Fruit fly (Drosophila melanogaster) whole organism, pupa: Measurements from ENCODE around the gene Samuel.

ENCODE experiments used
- CG10348 ChIP-seq: fragments of 200-800 bp; sonication (Bioruptor generic); IDR thresholded peaks from 2 replicates; pipeline ENCODE4 v1.3.6; 2022; ENCODE audit warnings: missing biosample characterization, missing genetic modification characterization
- CG12605 ChIP-seq: fragments of 200-800 bp; sonication (Bioruptor generic); IDR thresholded peaks from 2 replicates; pipeline ENCODE4 v1.3.6; 2022; ENCODE audit warnings: missing biosample characterization, missing genetic modification characterization
- CG13204 ChIP-seq: fragments of 200-800 bp; sonication (Bioruptor generic); optimal IDR thresholded peaks from 2 replicates; lab custom pipeline; 2018; ENCODE audit warnings: missing biosample characterization, mild to moderate bottlenecking, missing genetic modification characterization, moderate library complexity
- CG14655 ChIP-seq: fragments of 200-800 bp; sonication (Bioruptor generic); optimal IDR thresholded peaks from 3 replicates; lab custom pipeline; 2017; ENCODE audit warnings: mild to moderate bottlenecking, missing biosample characterization, missing genetic modification reagents, missing genetic modification characterization
- CG15710 ChIP-seq: fragments of 200-800 bp; sonication (Bioruptor generic); optimal IDR thresholded peaks from 2 replicates; lab custom pipeline; 2018; ENCODE audit warnings: missing biosample characterization, mild to moderate bottlenecking, missing genetic modification characterization, moderate library complexity
- CG17806 ChIP-seq: fragments of 200-800 bp; sonication (Bioruptor generic); optimal IDR thresholded peaks from 2 replicates; lab custom pipeline; 2018; ENCODE audit warnings: missing biosample characterization, mild to moderate bottlenecking, missing genetic modification characterization, moderate library complexity
- CG32121 ChIP-seq: fragments of 200-800 bp; sonication (Bioruptor generic); IDR thresholded peaks from 2 replicates; pipeline ENCODE4 v1.3.6; 2022; ENCODE audit warnings: missing biosample characterization, missing genetic modification characterization
- CG34367 ChIP-seq: fragments of 200-800 bp; sonication (Bioruptor generic); optimal IDR thresholded peaks from 2 replicates; lab custom pipeline; 2018; ENCODE audit warnings: missing biosample characterization, mild to moderate bottlenecking, missing genetic modification characterization
- CG4496 ChIP-seq: fragments of 200-800 bp; sonication (Bioruptor generic); IDR thresholded peaks from 3 replicates; pipeline ENCODE4 v1.3.6; 2022; ENCODE audit warnings: missing biosample characterization, missing genetic modification characterization
- CG8159 ChIP-seq: fragments of 200-800 bp; sonication (Bioruptor generic); optimal IDR thresholded peaks from 3 replicates; lab custom pipeline; 2018; ENCODE audit warnings: missing biosample characterization, mild to moderate bottlenecking, missing genetic modification characterization, moderate library complexity
- CG9948 ChIP-seq: fragments of 200-800 bp; sonication (Bioruptor generic); optimal IDR thresholded peaks from 2 replicates; lab custom pipeline; 2018; ENCODE audit warnings: missing biosample characterization, mild to moderate bottlenecking, missing genetic modification characterization, moderate library complexity
- D1 ChIP-seq: fragments of 200-800 bp; sonication (Bioruptor generic); optimal IDR thresholded peaks from 2 replicates; lab custom pipeline; 2018; ENCODE audit warnings: missing biosample characterization, mild to moderate bottlenecking, missing genetic modification characterization, moderate library complexity
- EcR ChIP-seq: fragments of 200-800 bp; sonication (Bioruptor generic); optimal IDR thresholded peaks from 3 replicates; lab custom pipeline; 2019; ENCODE audit warnings: missing biosample characterization, missing genetic modification characterization, mild to moderate bottlenecking, moderate library complexity, missing genetic modification reagents
- Ets98B ChIP-seq: fragments of 200-800 bp; sonication (Bioruptor generic); IDR thresholded peaks from 2 replicates; pipeline ENCODE4 v1.3.6; 2022; ENCODE audit warnings: missing biosample characterization, missing genetic modification characterization
- Pif1A ChIP-seq: fragments of 200-800 bp; sonication (Bioruptor generic); optimal IDR thresholded peaks from 3 replicates; lab custom pipeline; 2016; ENCODE audit warnings: missing biosample characterization, missing genetic modification characterization
- Pif1B ChIP-seq: fragments of 200-800 bp; sonication (Bioruptor generic); optimal IDR thresholded peaks from 3 replicates; lab custom pipeline; 2016; ENCODE audit warnings: missing biosample characterization, missing genetic modification characterization
- Snoo ChIP-seq: fragments of 200-800 bp; sonication (Bioruptor generic); optimal IDR thresholded peaks from 3 replicates; lab custom pipeline; 2017; ENCODE audit warnings: missing biosample characterization, mild to moderate bottlenecking, missing genetic modification characterization, inconsistent platforms
- fd96Ca ChIP-seq: fragments of 200-800 bp; sonication (Bioruptor generic); IDR thresholded peaks from 3 replicates; pipeline ENCODE4 v1.3.6; 2022; ENCODE audit warnings: missing biosample characterization, missing genetic modification characterization
- gl ChIP-seq: fragments of 200-800 bp; sonication (Bioruptor generic); optimal IDR thresholded peaks from 2 replicates; lab custom pipeline; 2018; ENCODE audit warnings: missing biosample characterization, mild to moderate bottlenecking, missing genetic modification characterization
- rn ChIP-seq: fragments of 200-800 bp; sonication (Bioruptor generic); IDR thresholded peaks from 2 replicates; pipeline ENCODE4 v1.3.6; 2022; ENCODE audit warnings: missing biosample characterization, missing genetic modification characterization

Samuel gene

dm6 chr2L:11014018-11014611 lies 52.7 kb downstream of the Samuel start:
- peak; percentile 85 for TF ChIP-seq CG13204
- TF ChIP-seq CG9948 (tag; lab: Kevin White, UChicago): no peak
- TF ChIP-seq fd96Ca: no peak
- TF ChIP-seq CG4496 (GFP tag; lab: Robert Waterston, UW): no peak
- no peak for TF ChIP-seq D1 (tag; lab: Kevin White, UChicago)
- TF ChIP-seq Snoo (tag; lab: Kevin White, UChicago): no peak
- no peak for TF ChIP-seq rn (GFP tag; lab: Robert Waterston, UW)

dm6 chr2L:11010999-11011398 lies 55.8 kb downstream of the Samuel start, which contains the start of the genes Art8 and dUTPase:
Gene Art8, minus strand, starts transcription at chr2L:11011086.
Gene dUTPase, plus strand, starts transcription at chr2L:11011312.
- TF ChIP-seq CG15710 (peak; percentile 51), gl (no peak), rn (GFP tag; lab: Robert Waterston, UW) (0 out of 2 replicates have a peak, but pooled peaks have one; percentile 21), CG17806 (peak; percentile 31), Snoo (tag; lab: Kevin White, UChicago) (peak; percentile 44), Ets98B (GFP tag; lab: Robert Waterston, UW) (peak; percentile 61), CG34367 (tag; lab: Kevin White, UChicago) (no peak), CG32121 (peak; percentile 45), Pif1B (GFP tag; lab: Kevin White, UChicago) (no peak), CG8159 (tag; lab: Kevin White, UChicago) (peak; percentile 56), CG9948 (tag; lab: Kevin White, UChicago) (no peak), CG4496 (GFP tag; lab: Robert Waterston, UW) (peak; percentile 59; the same call in 2 of the 3 replicates)

dm6 chr2L:11004674-11005045 lies 62.1 kb downstream of the Samuel start, which contains the start of gene Nup154:
Gene Nup154, plus strand, starts transcription at chr2L:11004820.
- TF ChIP-seq Pif1B (GFP tag; lab: Kevin White, UChicago): no peak
- TF ChIP-seq CG8159 (tag; lab: Kevin White, UChicago): no peak
- no peak for TF ChIP-seq rn (GFP tag; lab: Robert Waterston, UW)
- TF ChIP-seq CG32121: no peak
- TF ChIP-seq CG12605 (GFP tag; lab: Robert Waterston, UW): no peak
- no peak for TF ChIP-seq fd96Ca
- TF ChIP-seq CG4496 (GFP tag; lab: Robert Waterston, UW): no peak

dm6 chr2L:11003925-11004673 lies 62.7 kb downstream of the Samuel start, which contains the start of gene RpL9:
Gene RpL9, minus strand, starts transcription at chr2L:11004189.
- no peak for TF ChIP-seq fd96Ca
- TF ChIP-seq Pif1A: no peak
- peak; percentile 30 for TF ChIP-seq CG17806
- TF ChIP-seq Snoo (tag; lab: Kevin White, UChicago): peak; percentile 83
- peak; percentile 51 for TF ChIP-seq gl
- no peak for TF ChIP-seq CG9948 (tag; lab: Kevin White, UChicago)

dm6 chr2L:11001376-11002122 lies 65.2 kb downstream of the Samuel start, which contains the start of the genes aub and lectin-33A:
Gene aub, minus strand, starts transcription at chr2L:11001476.
Gene lectin-33A, plus strand, starts transcription at chr2L:11002072.
- TF ChIP-seq CG17806 (no peak), gl (no peak)

- no peak for TF ChIP-seq CG14655 (GFP tag; lab: Kevin White, UChicago)
- no peak for TF ChIP-seq CG4496 (GFP tag; lab: Robert Waterston, UW)
These were observed 77.6 kb downstream of the Samuel start, which contains the start of gene TTLL4A for dm6 chr2L:10989162-10989561. Gene TTLL4A, plus strand, starts transcription at chr2L:10989401.

dm6 chr2L:10988026-10988425 lies 78.8 kb downstream of the Samuel start:
- TF ChIP-seq CG9948 (tag; lab: Kevin White, UChicago) (no peak), Pif1A (no peak), CG10348 (GFP tag; lab: Robert Waterston, UW) (no peak), Snoo (tag; lab: Kevin White, UChicago) (no peak), Pif1B (GFP tag; lab: Kevin White, UChicago) (no peak), rn (GFP tag; lab: Robert Waterston, UW) (no peak), CG13204 (no peak), CG14655 (GFP tag; lab: Kevin White, UChicago) (no peak), EcR (GFP tag; lab: Kevin White, UChicago) (no peak)
